Fruit fly (Drosophila melanogaster) S2 (cell line): Measurements from ENCODE around the gene CG33293.

ENCODE experiments used
- CG8478 ChIP-seq: fragments of >200 bp; optimal IDR thresholded peaks from 2 replicates; lab custom pipeline; 2018
- CTCF ChIP-seq, 2 experiments: fragments of >200 bp; optimal IDR thresholded peaks; 2 replicates each; lab custom pipeline; 2018

Gene CG33293

DNA sequence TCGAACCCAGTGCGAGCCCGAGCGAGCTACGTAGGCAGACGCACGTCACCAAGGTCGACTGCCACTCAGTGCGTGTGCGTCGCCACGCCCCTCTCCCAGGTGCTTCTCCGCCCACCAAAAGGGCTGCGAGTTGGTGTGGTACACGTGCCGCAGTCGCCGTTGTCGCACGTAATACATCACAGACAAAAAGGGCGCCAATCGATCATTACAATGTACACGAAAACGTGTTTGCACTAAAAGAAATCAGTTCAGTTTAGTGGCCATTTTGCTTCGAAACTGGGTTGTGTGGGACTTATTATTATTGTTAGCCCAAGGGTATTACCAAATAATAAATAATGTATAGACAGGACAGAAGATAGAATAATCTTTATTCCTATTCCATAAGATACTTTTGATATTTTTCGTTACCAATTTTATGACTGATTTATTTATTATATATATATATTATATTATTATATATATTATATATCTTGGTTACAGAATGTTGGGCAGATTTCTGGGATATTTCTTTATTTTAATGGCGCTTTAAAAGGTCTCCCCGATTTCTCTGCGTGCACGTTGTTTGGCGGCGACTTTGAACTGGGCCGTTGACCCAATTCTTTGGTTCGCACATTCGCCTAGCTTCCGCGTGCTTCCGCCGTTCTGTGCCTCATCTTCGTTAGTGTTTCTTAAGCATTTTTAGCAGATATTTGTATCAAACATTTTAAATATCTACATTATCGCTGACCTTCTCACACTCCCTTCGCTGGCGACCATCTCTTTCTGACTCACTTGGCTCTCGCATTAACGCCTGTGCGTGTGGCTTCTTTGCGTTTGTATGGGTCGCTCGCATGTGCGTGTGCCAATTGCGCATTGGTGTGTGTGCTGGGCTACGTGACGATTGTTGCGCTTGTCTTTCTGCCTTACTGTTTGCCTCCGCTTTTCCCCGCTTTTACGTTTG, 23.0 kb upstream of the CG33293 start:
- no peak for TF ChIP-seq CTCF (optimal IDR thresholded peaks at IDR 0.05; lab: Kevin White, UChicago)
- no peak for TF ChIP-seq CG8478

dm6 chr3R:5262592-5262991, 22.1 kb upstream of the CG33293 start, which contains the start of gene Tim17a2:
Tim17a2 (minus strand) TSS chr3R:5262692.
- TF ChIP-seq CTCF (optimal IDR thresholded peaks at IDR 0.05; lab: Kevin White, UChicago) (no peak), CG8478 (no peak)

- TF ChIP-seq CTCF (optimal IDR thresholded peaks at IDR 0.05; lab: Kevin White, UChicago) (no peak), CG8478 (no peak)
Measured at dm6 chr3R:5261996-5262535, 21.5 kb upstream of the CG33293 start.

DNA sequence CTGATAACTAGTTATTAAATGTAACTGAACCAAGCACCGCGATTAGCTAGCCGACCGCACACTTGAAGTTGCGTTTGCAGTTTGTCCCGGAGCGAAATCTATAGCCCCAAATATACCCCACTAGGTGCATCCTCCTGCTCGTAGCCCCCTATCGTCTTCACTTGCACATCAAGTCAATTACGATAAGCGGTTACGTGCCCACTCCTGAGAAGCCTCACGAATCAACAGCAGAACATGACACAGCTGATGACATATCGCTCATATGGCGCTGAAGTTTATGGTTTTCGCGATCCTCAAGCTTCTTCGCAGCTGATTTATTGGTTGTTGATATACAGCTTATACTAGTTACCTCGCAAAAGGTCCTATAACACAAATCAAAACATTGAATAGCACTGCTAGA, 20.7 kb upstream of the CG33293 start:
- TF ChIP-seq CG8478, result no peak
- no peak for TF ChIP-seq CTCF (optimal IDR thresholded peaks at IDR 0.05; lab: Kevin White, UChicago)

- TF ChIP-seq CTCF (optimal IDR thresholded peaks at IDR 0.05; lab: Kevin White, UChicago), result no peak
- no peak for TF ChIP-seq CG8478
Measured at dm6 chr3R:5257147-5257487, 16.6 kb upstream of the CG33293 start.

dm6 chr3R:5256462-5257146, 16.1 kb upstream of the CG33293 start, which contains the start of the genes Enoph and Hph:
Enoph (minus strand) TSS chr3R:5256681.
Hph (plus strand) TSS chr3R:5257037.
- no peak for TF ChIP-seq CTCF (optimal IDR thresholded peaks at IDR 0.05; lab: Kevin White, UChicago)
- TF ChIP-seq CG8478, result no peak

DNA sequence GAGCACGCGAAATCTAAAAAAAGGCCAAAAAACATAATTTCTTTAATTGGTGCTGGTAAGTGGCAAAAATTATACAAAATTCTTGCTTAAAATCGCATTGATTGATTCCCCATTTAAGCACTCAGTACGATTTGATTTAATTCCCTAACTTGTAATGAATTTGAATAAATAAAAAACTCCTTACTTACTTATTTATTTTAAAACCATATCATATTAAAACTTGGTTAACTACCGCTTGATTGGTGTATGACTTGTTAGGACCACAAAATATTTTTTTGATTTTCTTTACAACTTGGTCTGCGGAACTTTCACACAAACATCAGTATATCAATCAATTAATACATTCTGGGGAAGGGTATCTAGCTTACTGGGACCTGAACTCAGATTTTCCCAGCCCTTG, 12.3 kb upstream of the CG33293 start, which contains the start of gene CG1113:
CG1113 (plus strand) TSS at position 301 of the 400 bp plus-strand sequence.
- TF ChIP-seq CG8478, result no peak
- TF ChIP-seq CTCF (optimal IDR thresholded peaks at IDR 0.05; lab: Kevin White, UChicago), result no peak

DNA sequence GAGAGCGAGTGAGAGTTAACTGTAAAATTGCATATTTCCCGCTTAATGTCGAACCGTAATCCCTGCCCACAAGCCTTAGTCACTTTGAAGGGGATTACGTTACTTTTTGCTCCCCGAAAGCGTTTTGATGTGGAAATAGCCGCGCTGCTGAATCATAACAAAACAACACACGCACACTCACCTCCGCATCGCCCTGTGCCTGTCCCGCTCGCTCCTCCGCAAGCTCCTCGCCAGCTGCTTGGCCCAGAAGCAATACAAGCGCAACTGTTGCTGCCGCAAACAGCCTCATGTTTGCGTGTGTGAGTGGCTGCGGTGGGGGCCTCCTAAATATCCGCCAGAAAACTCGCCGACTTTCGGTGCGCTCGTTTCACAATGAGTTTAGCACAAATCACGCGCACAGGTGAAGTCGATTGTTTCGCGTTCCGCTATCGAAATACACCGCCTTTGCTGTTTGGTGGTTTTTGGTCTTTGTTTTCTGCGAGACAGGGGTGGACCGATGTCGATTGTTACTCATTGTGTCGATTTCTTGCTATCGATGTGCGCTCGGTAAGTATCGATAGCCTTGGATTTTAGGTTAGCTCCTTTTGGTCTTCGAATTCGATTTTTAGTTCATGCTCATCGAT, 10.8 kb upstream of the CG33293 start, which contains the start of gene CtsF:
CtsF (minus strand) TSS at position 503 of the 623 bp plus-strand sequence.
- TF ChIP-seq CG8478 (no peak), CTCF (optimal IDR thresholded peaks at IDR 0.05; lab: Kevin White, UChicago) (no peak)

DNA sequence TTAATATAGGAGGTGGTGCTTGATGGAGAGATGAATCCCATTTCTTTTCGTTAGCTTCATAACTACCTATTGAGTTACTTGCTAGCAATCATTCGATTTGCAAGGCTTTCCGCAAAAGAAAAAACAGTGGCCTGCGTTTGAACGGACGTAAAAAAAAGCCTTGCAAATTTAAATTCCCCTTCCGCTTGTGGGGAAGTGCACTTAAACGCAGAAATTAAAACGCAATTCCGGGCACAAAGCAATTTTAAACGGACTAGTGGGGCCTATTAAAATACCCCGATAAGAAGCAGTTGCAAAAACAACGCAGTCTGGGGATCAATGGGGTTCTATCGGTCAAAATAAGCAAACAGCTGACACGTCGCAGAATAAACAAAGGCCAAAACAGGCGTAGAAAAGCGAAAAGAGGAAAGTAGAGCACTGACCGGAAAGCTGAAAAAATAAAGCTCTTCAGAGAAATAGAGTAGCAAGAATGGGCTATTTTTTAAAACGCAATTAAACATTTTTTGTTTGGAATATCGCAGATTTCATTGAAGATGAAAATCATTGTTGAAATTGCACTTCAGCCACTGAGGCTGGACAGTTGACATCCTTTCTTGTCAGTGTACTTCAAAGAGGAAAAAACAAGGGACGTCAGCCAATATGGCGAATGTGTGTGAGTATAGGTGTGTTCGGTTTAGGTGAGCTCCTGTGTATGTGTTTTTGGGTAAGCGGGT, 10.2 kb upstream of the CG33293 start:
- TF ChIP-seq CG8478 (no peak), CTCF (optimal IDR thresholded peaks at IDR 0.05; lab: Kevin White, UChicago) (no peak)

- TF ChIP-seq CTCF (optimal IDR thresholded peaks at IDR 0.05; lab: Kevin White, UChicago) (no peak), CG8478 (no peak)
Measured at dm6 chr3R:5249308-5249707, 8.8 kb upstream of the CG33293 start.

DNA sequence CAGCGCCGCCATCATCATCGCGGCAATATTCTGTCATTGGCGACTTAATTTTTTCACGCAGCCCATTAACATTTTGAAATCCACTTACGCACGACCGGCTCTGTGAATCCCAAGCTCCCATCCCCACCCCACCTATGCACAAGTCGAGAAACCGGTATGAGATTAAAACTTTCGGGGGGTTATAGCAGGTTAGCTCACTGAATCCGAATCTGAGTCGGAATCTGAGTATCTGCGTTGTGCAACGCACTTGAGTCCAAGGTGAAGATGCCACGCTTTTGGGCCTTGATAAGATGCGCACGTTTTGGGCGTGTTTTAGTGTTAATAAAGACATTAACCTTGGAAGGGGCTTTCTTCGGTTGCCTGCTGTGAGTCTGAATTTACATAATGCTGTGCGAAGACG, 6.4 kb upstream of the CG33293 start:
- TF ChIP-seq CG8478 (no peak), CTCF (optimal IDR thresholded peaks at IDR 0.05; lab: Kevin White, UChicago) (no peak)

DNA sequence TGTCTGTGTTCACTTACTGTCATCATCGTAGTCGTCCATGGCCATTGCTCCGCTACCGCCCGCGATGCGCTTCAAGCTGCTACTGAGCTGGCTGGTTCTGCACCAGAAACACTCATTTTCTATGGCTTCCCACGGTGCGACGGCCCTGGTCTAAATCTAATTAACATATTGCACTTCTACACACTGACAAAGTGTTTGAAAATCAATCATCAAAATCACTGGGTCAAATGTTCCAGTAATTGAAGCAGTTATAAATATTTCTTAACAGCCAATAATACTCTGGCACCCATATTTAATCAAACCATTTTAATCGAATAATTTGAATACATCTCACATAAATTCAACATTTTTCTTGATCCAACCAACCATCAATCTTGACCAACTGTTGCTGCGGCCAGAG, 3.3 kb downstream of the CG33293 start, which contains the start of gene rtp:
rtp (minus strand) TSS at position 101 of the 400 bp plus-strand sequence.
- TF ChIP-seq CTCF (optimal IDR thresholded peaks at IDR 0.05; lab: Kevin White, UChicago) (no peak), CG8478 (no peak)

DNA sequence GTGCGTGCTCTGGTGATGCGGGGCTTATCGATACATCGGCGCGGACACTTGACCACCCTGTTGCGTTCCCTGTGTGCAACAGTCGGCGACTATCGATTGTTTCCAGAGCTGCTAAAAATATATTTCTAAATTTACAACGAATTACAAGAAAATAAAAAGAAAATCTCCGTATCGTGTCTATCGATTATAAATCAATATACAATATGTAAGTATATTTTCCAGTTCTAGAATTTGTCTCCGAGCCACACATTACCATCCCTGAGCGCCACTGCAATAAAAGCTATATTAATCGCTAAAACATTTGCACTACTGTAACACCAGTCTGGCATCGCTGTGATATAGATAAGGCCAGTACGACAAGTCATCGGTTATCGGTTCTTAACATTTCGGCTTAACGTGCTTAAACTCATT, 8.3 kb downstream of the CG33293 start, which contains the start of the genes Kat60 and Mms19:
Kat60 (minus strand) TSS at position 13 of the 411 bp plus-strand sequence.
Mms19 (plus strand) TSS at position 347 of the 411 bp plus-strand sequence.
- TF ChIP-seq CG8478 (no peak), CTCF (optimal IDR thresholded peaks at IDR 0.05; lab: Kevin White, UChicago) (peak in 1 of 2 experiments; percentile 2)
